Worm (Caenorhabditis elegans): Measurements from ENCODE around the gene lron-12.

- no peak for TF ChIP-seq lin-11 (tag; optimal IDR thresholded peaks at IDR 0.05)
- no peak for TF ChIP-seq zag-1 (tag; optimal IDR thresholded peaks at IDR 0.05)
- TF ChIP-seq nhr-11 (tag; optimal IDR thresholded peaks at IDR 0.05) = no peak
- TF ChIP-seq skn-1 (tag; optimal IDR thresholded peaks at IDR 0.05) = no peak
- TF ChIP-seq nhr-10 (tag; optimal IDR thresholded peaks at IDR 0.05) = no peak
- TF ChIP-seq sma-3 (GFP tag; optimal IDR thresholded peaks at IDR 0.05) = no peak
- TF ChIP-seq elt-1 (tag; optimal IDR thresholded peaks at IDR 0.05) = no peak
- no peak for TF ChIP-seq lin-39 (tag; optimal IDR thresholded peaks at IDR 0.05)
These were observed 24.0 kb downstream of the lron-12 start for ce11 chrIII:12094158-12094856.

All from whole organism, L2 larva.